Fruit fly (Drosophila melanogaster) whole organism, embryonic: ENCODE measurements around the gene CheB38c.

ENCODE experiments used
- Adf1 ChIP-seq: fragments of 200-800 bp; sonication (Bioruptor generic); IDR thresholded peaks from 2 replicates; pipeline ENCODE4 v1.3.6; 2022; ENCODE audit warnings: missing biosample characterization, missing genetic modification characterization
- Atf3 ChIP-seq: fragments of 200-800 bp; sonication (Bioruptor generic); optimal IDR thresholded peaks from 3 replicates; lab custom pipeline; 2016; ENCODE audit warnings: missing biosample characterization, missing genetic modification characterization
- B-H2 ChIP-seq: fragments of 200-800 bp; sonication (Bioruptor generic); optimal IDR thresholded peaks from 2 replicates; lab custom pipeline; 2018; ENCODE audit warnings: missing biosample characterization, mild to moderate bottlenecking, missing genetic modification characterization
- Bgb ChIP-seq: fragments of 200-800 bp; sonication (Bioruptor generic); IDR thresholded peaks from 2 replicates; pipeline ENCODE4 v1.3.6; 2022; ENCODE audit warnings: missing biosample characterization, missing genetic modification characterization; ENCODE audit not compliant: partially characterized antibody
- CG10431 ChIP-seq: fragments of 200-800 bp; sonication (Bioruptor generic); optimal IDR thresholded peaks from 3 replicates; lab custom pipeline; 2018; ENCODE audit warnings: missing biosample characterization, mild to moderate bottlenecking, missing genetic modification characterization
- CG11695 ChIP-seq: fragments of 200-800 bp; sonication (Bioruptor generic); IDR thresholded peaks from 3 replicates; pipeline ENCODE4 v1.3.6; 2022; ENCODE audit warnings: missing biosample characterization, missing genetic modification characterization
- CG13287 ChIP-seq: fragments of 200-800 bp; sonication (Bioruptor generic); IDR thresholded peaks from 2 replicates; pipeline ENCODE4 v1.3.6; 2022; ENCODE audit warnings: missing biosample characterization, missing genetic modification characterization; ENCODE audit not compliant: partially characterized antibody
- CG17359 ChIP-seq: fragments of 200-800 bp; sonication (Bioruptor generic); optimal IDR thresholded peaks from 3 replicates; lab custom pipeline; 2018; ENCODE audit warnings: missing biosample characterization, mild to moderate bottlenecking, missing genetic modification characterization, moderate library complexity
- CG18599 ChIP-seq: fragments of 200-800 bp; sonication (Bioruptor generic); optimal IDR thresholded peaks from 3 replicates; lab custom pipeline; 2017; ENCODE audit warnings: missing biosample characterization, missing genetic modification characterization, mild to moderate bottlenecking, moderate library complexity, missing genetic modification reagents
- CG31224 ChIP-seq: fragments of 200-800 bp; sonication (Bioruptor generic); IDR thresholded peaks from 2 replicates; pipeline ENCODE4 v1.3.6; 2022; ENCODE audit warnings: missing biosample characterization, missing genetic modification characterization
- CG31441 ChIP-seq: fragments of 200-800 bp; sonication (Bioruptor generic); IDR thresholded peaks from 2 replicates; pipeline ENCODE4 v1.3.6; 2022; ENCODE audit warnings: missing biosample characterization, missing genetic modification characterization
- CG3847 ChIP-seq: fragments of 200-800 bp; sonication (Bioruptor generic); IDR thresholded peaks from 2 replicates; pipeline ENCODE4 v1.3.6; 2022; ENCODE audit warnings: missing biosample characterization, missing genetic modification characterization
- CG4424 ChIP-seq: fragments of 200-800 bp; sonication (Bioruptor generic); optimal IDR thresholded peaks from 3 replicates; lab custom pipeline; 2016; ENCODE audit warnings: missing biosample characterization, missing genetic modification characterization
- CG6175 ChIP-seq: fragments of 200-800 bp; sonication (Bioruptor generic); IDR thresholded peaks from 3 replicates; pipeline ENCODE4 v1.3.6; 2022; ENCODE audit warnings: missing biosample characterization, missing genetic modification characterization
- CG6813 ChIP-seq: fragments of 200-800 bp; sonication (Bioruptor generic); optimal IDR thresholded peaks from 2 replicates; lab custom pipeline; 2017; ENCODE audit warnings: missing biosample characterization, missing genetic modification characterization, mild to moderate bottlenecking, moderate library complexity, missing genetic modification reagents
- CG7839 ChIP-seq: fragments of 200-800 bp; sonication (Bioruptor generic); optimal IDR thresholded peaks from 3 replicates; lab custom pipeline; 2018; ENCODE audit warnings: missing biosample characterization, mild to moderate bottlenecking, missing genetic modification characterization, moderate library complexity
- Dbx ChIP-seq: fragments of 200-800 bp; sonication (Bioruptor generic); IDR thresholded peaks from 3 replicates; pipeline ENCODE4 v1.3.6; 2022; ENCODE audit warnings: missing biosample characterization, missing genetic modification characterization
- Drgx ChIP-seq: fragments of 200-800 bp; sonication (Bioruptor generic); IDR thresholded peaks from 2 replicates; pipeline ENCODE4 v1.3.6; 2022; ENCODE audit warnings: missing biosample characterization, missing genetic modification characterization
- E2f2 ChIP-seq: fragments of 200-800 bp; sonication (Bioruptor generic); IDR thresholded peaks from 2 replicates; pipeline ENCODE4 v1.3.6; 2022; ENCODE audit warnings: missing biosample characterization, missing genetic modification characterization
- Fer3 ChIP-seq: fragments of 200-800 bp; sonication (Bioruptor generic); optimal IDR thresholded peaks from 2 replicates; lab custom pipeline; 2018; ENCODE audit warnings: missing biosample characterization, mild to moderate bottlenecking, missing genetic modification characterization, moderate library complexity
- HLH4C ChIP-seq: fragments of 200-800 bp; sonication (Bioruptor generic); IDR thresholded peaks from 3 replicates; pipeline ENCODE4 v1.3.6; 2022; ENCODE audit warnings: missing biosample characterization, missing genetic modification characterization; ENCODE audit not compliant: partially characterized antibody
- HLHmδ ChIP-seq: fragments of 200-800 bp; sonication (Bioruptor generic); optimal IDR thresholded peaks from 2 replicates; lab custom pipeline; 2018; ENCODE audit warnings: missing biosample characterization, mild to moderate bottlenecking, missing genetic modification characterization, moderate library complexity
- Kr ChIP-seq: fragments of 200-800 bp; sonication (Bioruptor generic); optimal IDR thresholded peaks from 2 replicates; lab custom pipeline; 2017; ENCODE audit warnings: missing biosample characterization, mild to moderate bottlenecking, missing genetic modification characterization
- Mad ChIP-seq: fragments of 200-800 bp; sonication (Bioruptor generic); optimal IDR thresholded peaks from 2 replicates; lab custom pipeline; 2016; ENCODE audit warnings: missing biosample characterization, missing genetic modification characterization
- Med ChIP-seq: fragments of 200-800 bp; sonication (Bioruptor generic); peaks from one replicate; lab custom pipeline; 2016; ENCODE audit warnings: missing biosample characterization, missing genetic modification characterization, mild to moderate bottlenecking, inconsistent platforms, moderate library complexity
- Nf-YC ChIP-seq: fragments of 200-800 bp; optimal IDR thresholded peaks from 3 replicates; lab custom pipeline; 2019; ENCODE audit warnings: missing biosample characterization, mild to moderate bottlenecking, missing genetic modification characterization, moderate library complexity
- Pdp1 ChIP-seq, 2 experiments: fragments of 200-800 bp; sonication (Bioruptor generic); optimal IDR thresholded peaks; 3 replicates each; lab custom pipeline; 2016; ENCODE audit warnings: missing biosample characterization in 2 of 2, missing genetic modification characterization in 2 of 2, mild to moderate bottlenecking in 1 of 2, moderate library complexity in 1 of 2
- Sox102F ChIP-seq: fragments of 200-800 bp; sonication (Bioruptor generic); optimal IDR thresholded peaks from 2 replicates; lab custom pipeline; 2018; ENCODE audit warnings: missing biosample characterization, mild to moderate bottlenecking, missing genetic modification characterization, moderate library complexity
- ash1 ChIP-seq: fragments of 200-800 bp; sonication (Bioruptor generic); optimal IDR thresholded peaks from 2 replicates; lab custom pipeline; 2018; ENCODE audit warnings: missing biosample characterization, mild to moderate bottlenecking, missing genetic modification characterization
- crol ChIP-seq: fragments of 200-800 bp; sonication (Bioruptor generic); IDR thresholded peaks from 2 replicates; pipeline ENCODE4 v1.3.6; 2022; ENCODE audit warnings: missing biosample characterization, missing genetic modification characterization
- dimm ChIP-seq: fragments of 200-800 bp; sonication (Bioruptor generic); IDR thresholded peaks from 2 replicates; pipeline ENCODE4 v1.3.6; 2022; ENCODE audit warnings: missing biosample characterization, missing genetic modification characterization
- gce ChIP-seq: fragments of 200-800 bp; sonication (Bioruptor generic); IDR thresholded peaks from 3 replicates; pipeline ENCODE4 v1.3.6; 2022; ENCODE audit warnings: missing biosample characterization, missing genetic modification characterization
- gfzf ChIP-seq: fragments of 200-800 bp; sonication (Bioruptor generic); optimal IDR thresholded peaks from 2 replicates; lab custom pipeline; 2016; ENCODE audit warnings: missing biosample characterization, mild to moderate bottlenecking, missing genetic modification characterization, moderate library complexity
- grau ChIP-seq: fragments of 200-800 bp; optimal IDR thresholded peaks from 3 replicates; lab custom pipeline; 2019; ENCODE audit warnings: missing biosample characterization, mild to moderate bottlenecking, missing genetic modification characterization, moderate library complexity
- kah ChIP-seq: fragments of 200-800 bp; sonication (Bioruptor generic); optimal IDR thresholded peaks from 2 replicates; lab custom pipeline; 2018; ENCODE audit warnings: missing biosample characterization, mild to moderate bottlenecking, missing genetic modification characterization
- kni ChIP-seq: fragments of 200-800 bp; sonication (Bioruptor generic); optimal IDR thresholded peaks from 3 replicates; lab custom pipeline; 2017; ENCODE audit warnings: mild to moderate bottlenecking, missing biosample characterization, missing genetic modification reagents, missing genetic modification characterization
- nom ChIP-seq: fragments of 200-800 bp; sonication (Bioruptor generic); optimal IDR thresholded peaks from 2 replicates; lab custom pipeline; 2017; ENCODE audit warnings: missing biosample characterization, missing genetic modification characterization, mild to moderate bottlenecking, moderate library complexity, missing genetic modification reagents
- phol ChIP-seq: fragments of 200-800 bp; sonication (Bioruptor generic); optimal IDR thresholded peaks from 3 replicates; lab custom pipeline; 2018; ENCODE audit warnings: missing biosample characterization, mild to moderate bottlenecking, missing genetic modification characterization, moderate library complexity
- prd ChIP-seq, 3 experiments: fragments of >200 bp in 2 of 3; fragments of 200-800 bp in 1 of 3; sonication (Bioruptor generic) in 1 of 3; optimal IDR thresholded peaks in 2 of 3; IDR thresholded peaks in 1 of 3; 2 replicates in 2 of 3; 3 replicates in 1 of 3; pipeline versions ENCODE4 v1.3.6 to Lab custom; 2017 to 2022; ENCODE audit warnings: missing biosample characterization in 1 of 3, missing genetic modification characterization in 1 of 3
- row ChIP-seq: fragments of 200-800 bp; sonication (Bioruptor generic); IDR thresholded peaks from 3 replicates; pipeline ENCODE4 v1.3.6; 2022; ENCODE audit warnings: missing biosample characterization, missing genetic modification characterization
- sd ChIP-seq: fragments of 200-800 bp; sonication (Bioruptor generic); optimal IDR thresholded peaks from 3 replicates; lab custom pipeline; 2018; ENCODE audit warnings: missing biosample characterization, mild to moderate bottlenecking, missing genetic modification characterization, moderate library complexity
- sens ChIP-seq: fragments of 200-800 bp; sonication (Bioruptor generic); peaks from one replicate; lab custom pipeline; 2016; ENCODE audit warnings: missing biosample characterization, missing genetic modification characterization
- so ChIP-seq: fragments of 200-800 bp; sonication (Bioruptor generic); IDR thresholded peaks from 3 replicates; pipeline ENCODE4 v1.3.6; 2022; ENCODE audit warnings: missing biosample characterization, missing genetic modification characterization
- sug ChIP-seq: fragments of 200-800 bp; optimal IDR thresholded peaks from 2 replicates; lab custom pipeline; 2019; ENCODE audit warnings: missing biosample characterization, mild to moderate bottlenecking, missing genetic modification characterization, moderate library complexity
- tio ChIP-seq: fragments of 200-800 bp; sonication (Bioruptor generic); optimal IDR thresholded peaks from 2 replicates; lab custom pipeline; 2017; ENCODE audit warnings: missing biosample characterization, missing genetic modification characterization, inconsistent platforms
- tna ChIP-seq: fragments of 200-800 bp; sonication (Bioruptor generic); IDR thresholded peaks from 2 replicates; pipeline ENCODE4 v1.3.6; 2022; ENCODE audit warnings: missing biosample characterization, missing genetic modification characterization; ENCODE audit not compliant: partially characterized antibody
- trem ChIP-seq: fragments of 200-800 bp; optimal IDR thresholded peaks from 3 replicates; lab custom pipeline; 2019; ENCODE audit warnings: missing biosample characterization, mild to moderate bottlenecking, missing genetic modification characterization, moderate library complexity

Gene CheB38c

dm6 chr2L:20821249-20822024, 770 bp upstream of the CheB38c start (continued):
- peak; percentile 55 for TF ChIP-seq kah (GFP tag; lab: Kevin White, UChicago)
- peak; percentile 27; the same call in 1 of the 2 replicates for TF ChIP-seq CG31441 (GFP tag; lab: Robert Waterston, UW)
- peak; percentile 90 for TF ChIP-seq kni (GFP tag; lab: Kevin White, UChicago)
- no peak for TF ChIP-seq CG7839 (tag; lab: Kevin White, UChicago)
- TF ChIP-seq Mad (GFP tag; lab: Kevin White, UChicago) = peak; percentile 25
- peak; percentile 22; the same call in 1 of the 2 replicates for TF ChIP-seq E2f2 (GFP tag; lab: Robert Waterston, UW)
- peak; percentile 33 for TF ChIP-seq Nf-YC
- peak; percentile 67; the same call in 2 of the 3 replicates for TF ChIP-seq CG11695 (GFP tag; lab: Robert Waterston, UW)
- TF ChIP-seq Drgx (GFP tag; lab: Robert Waterston, UW) = peak; percentile 77
- peak; percentile 49; the same call in 1 of the 2 replicates for TF ChIP-seq crol
- TF ChIP-seq Pdp1 (GFP tag; optimal IDR thresholded peaks at IDR 0.05; lab: Kevin White, UChicago) = peak in 1 of 2 experiments; percentile 25
- TF ChIP-seq HLHmδ (GFP tag; lab: Kevin White, UChicago) = peak; percentile 23
- TF ChIP-seq dimm (GFP tag; lab: Robert Waterston, UW) = no peak
- no peak for TF ChIP-seq ash1 (GFP tag; lab: Kevin White, UChicago)
- peak; percentile 46; the same call in 1 of the 2 replicates for TF ChIP-seq Adf1 (GFP tag; lab: Robert Waterston, UW)
- peak; percentile 56 for TF ChIP-seq CG13287
- peak; percentile 57 for TF ChIP-seq B-H2 (GFP tag; lab: Kevin White, UChicago)
- peak; percentile 5 for TF ChIP-seq phol (tag; lab: Kevin White, UChicago)
- TF ChIP-seq row = peak; percentile 7; the same call in 1 of the 3 replicates
- TF ChIP-seq prd (optimal IDR thresholded peaks at IDR 0.05; lab: Kevin White, UChicago) = no peak
- TF ChIP-seq prd (GFP tag; IDR thresholded peaks at IDR 0.05; lab: Robert Waterston, UW) = peak; percentile 21; the same call in 1 of the 3 replicates
- TF ChIP-seq CG6175 (GFP tag; lab: Robert Waterston, UW) = peak; percentile 91
- peak; percentile 8 for TF ChIP-seq Fer3 (tag; lab: Kevin White, UChicago)
- TF ChIP-seq nom (GFP tag; lab: Kevin White, UChicago) = peak; percentile 14
- TF ChIP-seq CG4424 (GFP tag; lab: Kevin White, UChicago) = peak; percentile 24
- TF ChIP-seq CG10431 (GFP tag; lab: Kevin White, UChicago) = peak; percentile 36
- peak; percentile 67 for TF ChIP-seq grau (tag; lab: Kevin White, UChicago)
- TF ChIP-seq so (GFP tag; lab: Robert Waterston, UW) = peak; percentile 69; the same call in 1 of the 3 replicates
- no peak for TF ChIP-seq gfzf (GFP tag; lab: Kevin White, UChicago)
- peak; percentile 87 for TF ChIP-seq sens (GFP tag; lab: Kevin White, UChicago)
- TF ChIP-seq Bgb (GFP tag; lab: Robert Waterston, UW) = peak; percentile 40; the same call in 1 of the 2 replicates
- peak; percentile 22; the same call in 1 of the 3 replicates for TF ChIP-seq gce (GFP tag; lab: Robert Waterston, UW)
- TF ChIP-seq CG18599 (GFP tag; lab: Kevin White, UChicago) = peak; percentile 22
- peak; percentile 87 for TF ChIP-seq Med
- peak; percentile 38; the same call in 1 of the 3 replicates for TF ChIP-seq HLH4C (GFP tag; lab: Robert Waterston, UW)
- peak; percentile 44; the same call in 1 of the 2 replicates for TF ChIP-seq tna (GFP tag; lab: Robert Waterston, UW)
- TF ChIP-seq sd (tag; lab: Kevin White, UChicago) = peak; percentile 9
- peak; percentile 18 for TF ChIP-seq CG6813 (GFP tag; lab: Kevin White, UChicago)
- peak; percentile 100 for TF ChIP-seq CG31224 (GFP tag; lab: Robert Waterston, UW)
- peak; percentile 50 for TF ChIP-seq Kr (GFP tag; lab: Kevin White, UChicago)
- TF ChIP-seq tio (GFP tag; lab: Kevin White, UChicago) = no peak
- peak; percentile 56 for TF ChIP-seq sug (tag; lab: Kevin White, UChicago)
- no peak for TF ChIP-seq Sox102F (GFP tag; lab: Kevin White, UChicago)
- TF ChIP-seq CG3847 (GFP tag; lab: Robert Waterston, UW) = peak; percentile 30; the same call in 1 of the 2 replicates
- TF ChIP-seq Atf3 = no peak
- TF ChIP-seq CG17359 = peak; percentile 44
- TF ChIP-seq Dbx (GFP tag; lab: Robert Waterston, UW) = 0 out of 3 replicates have a peak, but pooled peaks have one; percentile 24
- TF ChIP-seq trem (tag; lab: Kevin White, UChicago) = peak; percentile 14
